Worm (Caenorhabditis elegans) whole organism, late embryonic: ENCODE data around the gene cpr-6.
A peak's percentile ranks its signal among the peaks of the same experiment; 100 is the strongest.

Source experiments
- C08G9.2 ChIP-seq: sonication (generic microtip); optimal IDR thresholded peaks from 2 replicates; lab custom pipeline; 2016; ENCODE audit warnings: mild to moderate bottlenecking, missing genetic modification characterization, moderate library complexity, missing compliant biosample characterization
- K09A11.1 ChIP-seq: sonication (generic microtip); optimal IDR thresholded peaks from 2 replicates; lab custom pipeline; 2017; ENCODE audit warnings: antibody characterized with exemption, mild to moderate bottlenecking, missing genetic modification characterization, missing compliant biosample characterization; ENCODE audit not compliant: insufficient read depth
- T23F11.4 ChIP-seq: fragments of 200-800 bp; sonication (Bioruptor generic); optimal IDR thresholded peaks from 2 replicates; lab custom pipeline; 2018; ENCODE audit warnings: mild to moderate bottlenecking, missing genetic modification characterization, missing compliant biosample characterization
- ahr-1 ChIP-seq: sonication (generic microtip); optimal IDR thresholded peaks from 2 replicates; lab custom pipeline; 2016; ENCODE audit warnings: missing genetic modification characterization, missing compliant biosample characterization
- ceh-14 ChIP-seq: sonication (generic microtip); optimal IDR thresholded peaks from 2 replicates; lab custom pipeline; 2016; ENCODE audit warnings: missing genotype, missing genetic modification characterization, missing compliant biosample characterization
- ceh-19 ChIP-seq: fragments of 200-800 bp; sonication (Bioruptor generic); optimal IDR thresholded peaks from 2 replicates; lab custom pipeline; 2018; ENCODE audit warnings: mild to moderate bottlenecking, missing genetic modification characterization, missing compliant biosample characterization
- ceh-2 ChIP-seq: sonication (generic microtip); optimal IDR thresholded peaks from 2 replicates; lab custom pipeline; 2016; ENCODE audit warnings: missing genotype, missing genetic modification characterization, missing compliant biosample characterization
- ceh-24 ChIP-seq: sonication (generic microtip); optimal IDR thresholded peaks from 2 replicates; lab custom pipeline; 2016; ENCODE audit warnings: mild to moderate bottlenecking, missing genetic modification characterization, missing compliant biosample characterization
- ceh-31 ChIP-seq: sonication (generic microtip); optimal IDR thresholded peaks from 2 replicates; lab custom pipeline; 2016; ENCODE audit warnings: missing genetic modification characterization, missing compliant biosample characterization
- ceh-48 ChIP-seq: sonication (generic microtip); optimal IDR thresholded peaks from 2 replicates; lab custom pipeline; 2016; ENCODE audit warnings: missing genetic modification characterization, inconsistent platforms, missing compliant biosample characterization
- ceh-6 ChIP-seq: fragments of 200-800 bp; sonication (Bioruptor generic); optimal IDR thresholded peaks from 2 replicates; lab custom pipeline; 2018; ENCODE audit warnings: mild to moderate bottlenecking, missing genetic modification characterization, missing compliant biosample characterization
- ceh-9 ChIP-seq: sonication (generic microtip); optimal IDR thresholded peaks from 2 replicates; lab custom pipeline; 2016; ENCODE audit warnings: mild to moderate bottlenecking, missing genetic modification characterization, inconsistent platforms, missing compliant biosample characterization
- dve-1 ChIP-seq: sonication (generic microtip); optimal IDR thresholded peaks from 2 replicates; lab custom pipeline; 2017; ENCODE audit warnings: antibody characterized with exemption, mild to moderate bottlenecking, missing genetic modification characterization, missing compliant biosample characterization
- elt-2 ChIP-seq: sonication (generic microtip); optimal IDR thresholded peaks from 2 replicates; lab custom pipeline; 2016; ENCODE audit warnings: missing genetic modification reagents, missing genetic modification characterization, missing compliant biosample characterization
- elt-4 ChIP-seq: sonication (generic microtip); optimal IDR thresholded peaks from 2 replicates; lab custom pipeline; 2016; ENCODE audit warnings: missing genetic modification characterization, missing compliant biosample characterization
- ets-4 ChIP-seq: sonication (generic microtip); optimal IDR thresholded peaks from 2 replicates; lab custom pipeline; 2016; ENCODE audit warnings: missing genetic modification characterization, missing compliant biosample characterization
- eyg-1 ChIP-seq: sonication (generic microtip); optimal IDR thresholded peaks from 2 replicates; lab custom pipeline; 2016; ENCODE audit warnings: missing genotype, missing genetic modification characterization, missing compliant biosample characterization
- fax-1 ChIP-seq: sonication (generic microtip); optimal IDR thresholded peaks from 2 replicates; lab custom pipeline; 2016; ENCODE audit warnings: missing genotype, missing genetic modification characterization, missing compliant biosample characterization
- fkh-10 ChIP-seq: fragments of 150-350 bp; optimal IDR thresholded peaks from 2 replicates; lab custom pipeline; 2014; ENCODE audit warnings: missing biosample characterization, missing genetic modification reagents, missing genetic modification characterization
- gmeb-2 ChIP-seq: sonication (generic microtip); optimal IDR thresholded peaks from 2 replicates; lab custom pipeline; 2016; ENCODE audit warnings: missing genetic modification characterization, inconsistent platforms, missing compliant biosample characterization
- hlh-6 ChIP-seq: sonication (generic microtip); optimal IDR thresholded peaks from 2 replicates; lab custom pipeline; 2016; ENCODE audit warnings: missing genotype, missing genetic modification characterization, missing compliant biosample characterization
- hlh-8 ChIP-seq: sonication (generic microtip); optimal IDR thresholded peaks from 2 replicates; lab custom pipeline; 2016; ENCODE audit warnings: missing genotype, missing genetic modification characterization, missing compliant biosample characterization
- lin-11 ChIP-seq: fragments of 200-800 bp; sonication (Bioruptor generic); optimal IDR thresholded peaks from 2 replicates; lab custom pipeline; 2018; ENCODE audit warnings: mild to moderate bottlenecking, missing genetic modification characterization, missing compliant biosample characterization
- nhr-11 ChIP-seq: fragments of 150-350 bp; optimal IDR thresholded peaks from 2 replicates; lab custom pipeline; 2014; ENCODE audit warnings: missing biosample characterization, missing genetic modification characterization
- pag-3 ChIP-seq: sonication (generic microtip); optimal IDR thresholded peaks from 2 replicates; lab custom pipeline; 2016; ENCODE audit warnings: missing compliant biosample characterization, missing genetic modification characterization, borderline replicate concordance
- pat-9 ChIP-seq: fragments of 200-800 bp; sonication (Bioruptor generic); optimal IDR thresholded peaks from 2 replicates; lab custom pipeline; 2018; ENCODE audit warnings: mild to moderate bottlenecking, missing genetic modification characterization, moderate library complexity, missing compliant biosample characterization
- pha-2 ChIP-seq: sonication (generic microtip); optimal IDR thresholded peaks from 2 replicates; lab custom pipeline; 2017; ENCODE audit warnings: mild to moderate bottlenecking, missing genetic modification characterization, missing compliant biosample characterization
- pqm-1 ChIP-seq: sonication (generic microtip); optimal IDR thresholded peaks from 2 replicates; lab custom pipeline; 2016; ENCODE audit warnings: missing genetic modification characterization, missing compliant biosample characterization
- pros-1 ChIP-seq: fragments of 150-350 bp; optimal IDR thresholded peaks from 2 replicates; lab custom pipeline; 2014; ENCODE audit warnings: missing biosample characterization, missing genetic modification reagents, missing genetic modification characterization
- ref-2 ChIP-seq: sonication (generic microtip); optimal IDR thresholded peaks from 2 replicates; lab custom pipeline; 2016; ENCODE audit warnings: missing genetic modification characterization, missing compliant biosample characterization
- rnt-1 ChIP-seq: sonication (generic microtip); optimal IDR thresholded peaks from 2 replicates; lab custom pipeline; 2016; ENCODE audit warnings: missing genetic modification characterization, missing compliant biosample characterization
- sdc-2 ChIP-seq: sonication (generic microtip); optimal IDR thresholded peaks from 2 replicates; lab custom pipeline; 2016; ENCODE audit warnings: missing genotype, missing genetic modification characterization, missing compliant biosample characterization
- tbx-2 ChIP-seq: sonication (generic microtip); optimal IDR thresholded peaks from 2 replicates; lab custom pipeline; 2016; ENCODE audit warnings: missing genetic modification characterization, missing compliant biosample characterization
- tbx-7 ChIP-seq: sonication (generic microtip); optimal IDR thresholded peaks from 2 replicates; lab custom pipeline; 2016; ENCODE audit warnings: missing genotype, missing genetic modification characterization, missing compliant biosample characterization
- unc-3 ChIP-seq, 2 experiments: fragments of 200-800 bp in 1 of 2; sonication (Bioruptor generic) in 1 of 2; sonication (generic microtip) in 1 of 2; conservative IDR thresholded peaks in 1 of 2; optimal IDR thresholded peaks in 1 of 2; 2 replicates each; pipeline versions ENCODE4 v1.3.6 to Lab custom; 2016 to 2022; ENCODE audit warnings: missing compliant biosample characterization in 2 of 2, missing genetic modification characterization in 2 of 2, missing genetic modification reagents in 1 of 2
- unc-55 ChIP-seq: sonication (generic microtip); optimal IDR thresholded peaks from 2 replicates; lab custom pipeline; 2017; ENCODE audit warnings: missing biosample characterization, missing genetic modification reagents, missing genetic modification characterization

The cpr-6 gene

ce11 chrX:6597089-6597488 lies 9.9 kb upstream of the cpr-6 start, which contains the start of gene ttr-6:
ttr-6 (minus strand) TSS chrX:6597121.
- TF ChIP-seq unc-55 (GFP tag; lab: Kevin White, UChicago), result peak; percentile 47
- TF ChIP-seq hlh-8 (tag; lab: Kevin White, UChicago), result peak; percentile 8
- TF ChIP-seq T23F11.4, result no peak

ce11 chrX:6598732-6599131 lies 8.3 kb upstream of the cpr-6 start, which contains the start of gene hic-1:
hic-1 (minus strand) TSS chrX:6598832.
- TF ChIP-seq lin-11 (no peak), ref-2 (tag; lab: Kevin White, UChicago) (no peak), hlh-8 (tag; lab: Kevin White, UChicago) (no peak), unc-3 (GFP tag; conservative IDR thresholded peaks at IDR 0.05; lab: Robert Waterston, UW) (no peak), unc-3 (tag; optimal IDR thresholded peaks at IDR 0.05; lab: Kevin White, UChicago) (no peak), ceh-9 (tag; lab: Kevin White, UChicago) (no peak), rnt-1 (tag; lab: Kevin White, UChicago) (no peak), dve-1 (tag; lab: Kevin White, UChicago) (no peak), pqm-1 (tag; lab: Kevin White, UChicago) (no peak), nhr-11 (tag; lab: Kevin White, UChicago) (no peak), C08G9.2 (no peak), ceh-6 (GFP tag; lab: Kevin White, UChicago) (no peak), fkh-10 (GFP tag; lab: Kevin White, UChicago) (no peak)
- TF ChIP-seq, all 69 proteins: peak for 0

- TF ChIP-seq ceh-24 (tag; lab: Kevin White, UChicago) (no peak), ceh-48 (no peak), ceh-14 (no peak), eyg-1 (tag; lab: Kevin White, UChicago) (no peak), ceh-2 (tag; lab: Kevin White, UChicago) (no peak), pha-2 (no peak), hlh-6 (no peak), pag-3 (tag; lab: Kevin White, UChicago) (no peak), fax-1 (tag; lab: Kevin White, UChicago) (no peak), sdc-2 (tag; lab: Kevin White, UChicago) (no peak), ceh-19 (GFP tag; lab: Kevin White, UChicago) (no peak), ceh-6 (GFP tag; lab: Kevin White, UChicago) (no peak), tbx-2 (tag; lab: Kevin White, UChicago) (no peak), ets-4 (tag; lab: Kevin White, UChicago) (no peak), K09A11.1 (tag; lab: Kevin White, UChicago) (no peak), unc-55 (GFP tag; lab: Kevin White, UChicago) (no peak), dve-1 (tag; lab: Kevin White, UChicago) (no peak), ahr-1 (tag; lab: Kevin White, UChicago) (no peak)
These were observed 5.0 kb upstream of the cpr-6 start for ce11 chrX:6601967-6602366.

DNA sequence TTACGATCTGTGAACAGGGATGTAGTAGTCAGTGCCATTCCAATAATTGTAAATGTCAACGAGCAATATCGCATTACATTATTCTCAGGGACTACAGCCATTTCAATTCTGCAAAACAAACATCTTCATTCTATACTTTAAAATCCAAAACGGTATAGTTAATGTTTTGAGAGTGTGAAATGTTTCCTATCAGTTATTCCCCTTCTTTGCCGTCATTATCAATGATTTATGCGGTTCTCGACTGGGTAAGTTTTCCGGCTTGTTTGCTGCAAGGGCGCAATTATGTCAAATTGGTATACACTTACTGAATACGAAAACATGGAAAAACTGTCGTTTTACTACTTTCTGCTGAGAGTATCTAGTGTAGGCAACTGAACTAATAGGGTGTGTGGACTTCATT lies 3.9 kb upstream of the cpr-6 start, which contains the start of gene F23G4.1:
Gene F23G4.1, minus strand, starts transcription at position 101 of the 400 bp plus-strand sequence.
- no peak for TF ChIP-seq elt-2 (tag; lab: Kevin White, UChicago)
- TF ChIP-seq pqm-1 (tag; lab: Kevin White, UChicago), result no peak
- no peak for TF ChIP-seq K09A11.1 (tag; lab: Kevin White, UChicago)
- no peak for TF ChIP-seq eyg-1 (tag; lab: Kevin White, UChicago)
- no peak for TF ChIP-seq ceh-31 (tag; lab: Kevin White, UChicago)
- TF ChIP-seq C08G9.2, result no peak
- no peak for TF ChIP-seq pros-1 (tag; lab: Kevin White, UChicago)
- no peak for TF ChIP-seq pat-9 (tag; lab: Kevin White, UChicago)
- no peak for TF ChIP-seq elt-4 (tag; lab: Kevin White, UChicago)
- TF ChIP-seq fax-1 (tag; lab: Kevin White, UChicago), result no peak
- TF ChIP-seq tbx-7 (tag; lab: Kevin White, UChicago), result no peak
- no peak for TF ChIP-seq tbx-2 (tag; lab: Kevin White, UChicago)
- no peak for TF ChIP-seq gmeb-2
